Worm (Caenorhabditis elegans): Measurements from ENCODE around the gene W02H5.8.

The W02H5.8 gene

DNA sequence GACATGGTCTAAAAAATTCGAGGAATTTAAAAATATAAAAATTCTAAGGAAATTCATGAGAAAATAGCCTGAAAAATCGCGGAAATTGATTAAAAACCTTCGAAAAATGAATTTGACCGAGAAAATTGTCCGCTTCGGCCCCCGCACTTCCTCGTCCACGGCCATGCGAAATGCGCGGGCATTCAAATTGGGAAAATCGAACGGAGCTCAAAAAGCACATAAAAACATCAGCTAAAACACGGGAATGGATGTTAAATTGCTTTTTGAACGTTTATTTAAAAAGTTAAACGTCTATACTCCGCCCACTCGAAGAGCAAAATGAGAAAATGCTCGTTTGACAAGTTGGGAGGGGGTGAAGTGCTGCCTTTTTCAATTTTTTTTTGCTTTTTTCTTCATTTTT lies 49.4 kb downstream of the W02H5.8 start, which contains the start of gene F53E10.6 (continued):
- no peak for TF ChIP-seq fkh-4 (tag; optimal IDR thresholded peaks at IDR 0.05; ENCODE audit: borderline replicate concordance)
- TF ChIP-seq ces-1 (GFP tag; optimal IDR thresholded peaks at IDR 0.05): no peak
- no peak for TF ChIP-seq aly-2 (tag; optimal IDR thresholded peaks at IDR 0.05)
- TF ChIP-seq lin-15B (tag; optimal IDR thresholded peaks at IDR 0.05): no peak
- peak; percentile 63 for TF ChIP-seq nhr-47 (tag; optimal IDR thresholded peaks at IDR 0.05)
- TF ChIP-seq unc-30 (tag; optimal IDR thresholded peaks at IDR 0.05): no peak
- TF ChIP-seq F16B12.6 (tag; optimal IDR thresholded peaks at IDR 0.05): peak; percentile 36
- no peak for TF ChIP-seq egl-27 (tag; optimal IDR thresholded peaks at IDR 0.05)
- no peak for TF ChIP-seq grh-1 (GFP tag; IDR thresholded peaks at IDR 0.05)
- no peak for TF ChIP-seq nhr-84 (tag; optimal IDR thresholded peaks at IDR 0.05)
- peak; percentile 20; the same call in 1 of the 2 replicates for TF ChIP-seq nhr-19 (GFP tag; conservative IDR thresholded peaks at IDR 0.05)
- no peak for TF ChIP-seq zag-1 (tag; optimal IDR thresholded peaks at IDR 0.05)
- peak; percentile 12 for TF ChIP-seq blmp-1 (tag; optimal IDR thresholded peaks at IDR 0.05)
- TF ChIP-seq xbp-1 (tag; optimal IDR thresholded peaks at IDR 0.05): peak; percentile 21
- no peak for TF ChIP-seq hlh-17 (GFP tag; optimal IDR thresholded peaks at IDR 0.05; ENCODE audit: borderline replicate concordance)
- TF ChIP-seq mdl-1 (tag; optimal IDR thresholded peaks at IDR 0.05): no peak
- TF ChIP-seq ama-1 (optimal IDR thresholded peaks at IDR 0.05): no peak
- peak; percentile 77 for TF ChIP-seq nhr-85 (tag)
- no peak for TF ChIP-seq fos-1 (tag; optimal IDR thresholded peaks at IDR 0.05)
- TF ChIP-seq elt-3 (tag; optimal IDR thresholded peaks at IDR 0.05): no peak
- TF ChIP-seq C16A3.4 (tag; optimal IDR thresholded peaks at IDR 0.05): no peak
- TF ChIP-seq pag-3 (tag; optimal IDR thresholded peaks at IDR 0.05; ENCODE audit: borderline replicate concordance, insufficient read depth): no peak
- no peak for TF ChIP-seq Y116A8C.19 (tag; optimal IDR thresholded peaks at IDR 0.05; ENCODE audit: borderline replicate concordance)
- no peak for TF ChIP-seq ceh-8 (GFP tag; optimal IDR thresholded peaks at IDR 0.05)
- TF ChIP-seq dpl-1 (GFP tag; optimal IDR thresholded peaks at IDR 0.05): peak; percentile 80 to 91 (median 89)
- no peak for TF ChIP-seq sox-4 (tag; optimal IDR thresholded peaks at IDR 0.05)
- TF ChIP-seq nhr-237 (tag; optimal IDR thresholded peaks at IDR 0.05): no peak
- TF ChIP-seq unc-86 (tag; optimal IDR thresholded peaks at IDR 0.05): no peak
- TF ChIP-seq nhr-11 (tag; optimal IDR thresholded peaks at IDR 0.05): no peak
- no peak for TF ChIP-seq aha-1 (tag; optimal IDR thresholded peaks at IDR 0.05)
- TF ChIP-seq efl-1 (optimal IDR thresholded peaks at IDR 0.05): peak; percentile 75 to 91
- TF ChIP-seq efl-1 (GFP tag; optimal IDR thresholded peaks at IDR 0.05 in 1 of 2): peak; percentile 91 to 99

DNA sequence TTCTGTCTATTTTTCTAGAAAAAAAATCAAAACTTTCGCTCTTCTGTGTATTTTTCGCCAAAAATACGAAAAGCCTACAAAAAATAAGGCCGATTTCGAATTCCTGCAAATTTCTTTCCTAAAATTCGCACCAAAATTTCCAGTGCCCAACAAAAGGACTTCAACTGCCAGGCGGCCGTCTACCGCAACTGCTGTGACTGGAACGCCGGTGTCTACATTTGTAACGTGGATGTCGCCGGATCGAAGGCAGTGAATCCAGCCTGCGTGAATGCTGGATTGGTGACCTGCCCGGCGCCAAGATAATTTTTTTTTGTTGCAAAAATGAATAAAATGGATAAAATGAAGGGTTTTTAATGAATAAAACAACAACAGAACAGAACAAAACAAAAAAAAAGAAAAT lies 50.6 kb downstream of the W02H5.8 start:
- TF ChIP-seq nhr-11 (tag; optimal IDR thresholded peaks at IDR 0.05): no peak
- TF ChIP-seq nhr-76 (tag; optimal IDR thresholded peaks at IDR 0.05): no peak
- no peak for TF ChIP-seq nhr-20 (tag; optimal IDR thresholded peaks at IDR 0.05)
- no peak for TF ChIP-seq skn-1 (tag; optimal IDR thresholded peaks at IDR 0.05)

DNA sequence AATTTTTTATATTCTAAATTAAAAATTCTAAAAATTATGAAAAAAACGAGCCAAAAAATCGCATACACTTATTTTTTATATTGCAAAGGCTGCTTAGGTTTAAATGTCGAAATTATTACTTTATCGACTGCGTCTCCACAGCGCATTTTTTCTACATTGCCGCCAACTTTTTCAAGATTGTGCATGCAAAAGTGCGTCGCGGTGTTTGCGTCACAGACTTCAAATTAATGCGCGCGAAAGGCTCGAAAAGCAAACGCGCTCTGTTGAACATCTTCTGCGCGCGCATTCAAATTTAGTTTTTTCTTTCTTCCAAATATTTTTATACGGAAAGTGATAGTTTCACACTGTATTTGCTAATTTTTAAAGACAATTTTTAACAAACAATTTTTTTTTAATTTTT lies 51.9 kb downstream of the W02H5.8 start:
- TF ChIP-seq nhr-71 (tag; optimal IDR thresholded peaks at IDR 0.05) (peak; percentile 97), C16A3.4 (tag; optimal IDR thresholded peaks at IDR 0.05) (peak; percentile 71), sox-4 (tag; optimal IDR thresholded peaks at IDR 0.05) (peak; percentile 88), fos-1 (tag; optimal IDR thresholded peaks at IDR 0.05) (peak; percentile 52), snu-23 (GFP tag; optimal IDR thresholded peaks at IDR 0.05) (peak; percentile 93), pqm-1 (tag; optimal IDR thresholded peaks at IDR 0.05) (no peak), sptf-1 (tag; optimal IDR thresholded peaks at IDR 0.05) (no peak), unc-130 (tag; optimal IDR thresholded peaks at IDR 0.05) (peak; percentile 21), mep-1 (tag; optimal IDR thresholded peaks at IDR 0.05) (peak; percentile 84), lin-39 (tag; optimal IDR thresholded peaks at IDR 0.05) (peak; percentile 36), swsn-7 (tag; optimal IDR thresholded peaks at IDR 0.05) (peak; percentile 94), zag-1 (tag; optimal IDR thresholded peaks at IDR 0.05) (no peak), irx-1 (tag; optimal IDR thresholded peaks at IDR 0.05) (peak; percentile 90), egl-27 (tag; optimal IDR thresholded peaks at IDR 0.05) (no peak), zip-4 (GFP tag; optimal IDR thresholded peaks at IDR 0.05) (peak; percentile 74), blmp-1 (tag; optimal IDR thresholded peaks at IDR 0.05) (peak; percentile 35), unc-86 (tag; optimal IDR thresholded peaks at IDR 0.05) (peak; percentile 93), elt-3 (tag; optimal IDR thresholded peaks at IDR 0.05) (peak in 1 of 6 experiments; percentile 1), nhr-28 (tag; optimal IDR thresholded peaks at IDR 0.05) (no peak), nhr-76 (tag; optimal IDR thresholded peaks at IDR 0.05) (no peak), ceh-82 (tag; optimal IDR thresholded peaks at IDR 0.05) (peak; percentile 45 to 73 (median 72)), nhr-90 (tag; optimal IDR thresholded peaks at IDR 0.05; ENCODE audit: poor library complexity) (peak; percentile 90), unc-30 (tag; optimal IDR thresholded peaks at IDR 0.05) (no peak), sup-37 (GFP tag; optimal IDR thresholded peaks at IDR 0.05) (peak; percentile 69), snpc-4 (tag; optimal IDR thresholded peaks at IDR 0.05) (peak; percentile 71), ets-5 (GFP tag; IDR thresholded peaks at IDR 0.05) (peak; percentile 52; the same call in 1 of the 2 replicates), nhr-19 (GFP tag; conservative IDR thresholded peaks at IDR 0.05) (peak; percentile 98)
